Worm (Caenorhabditis elegans): Measurements from ENCODE around the gene cnd-1.

ce11 chrIII:5290230-5290629, 45.8 kb upstream of the cnd-1 start:
- TF ChIP-seq aly-1 (tag; optimal IDR thresholded peaks at IDR 0.05) (no peak), tra-4 (tag; optimal IDR thresholded peaks at IDR 0.05) (no peak), flt-1 (GFP tag; IDR thresholded peaks at IDR 0.05) (no peak), pes-1 (GFP tag; IDR thresholded peaks at IDR 0.05) (no peak)

Data from whole organism, early embryonic.